2 fruit fly cellular contexts compared by ENCODE assay signal in the genomic region with DNA sequence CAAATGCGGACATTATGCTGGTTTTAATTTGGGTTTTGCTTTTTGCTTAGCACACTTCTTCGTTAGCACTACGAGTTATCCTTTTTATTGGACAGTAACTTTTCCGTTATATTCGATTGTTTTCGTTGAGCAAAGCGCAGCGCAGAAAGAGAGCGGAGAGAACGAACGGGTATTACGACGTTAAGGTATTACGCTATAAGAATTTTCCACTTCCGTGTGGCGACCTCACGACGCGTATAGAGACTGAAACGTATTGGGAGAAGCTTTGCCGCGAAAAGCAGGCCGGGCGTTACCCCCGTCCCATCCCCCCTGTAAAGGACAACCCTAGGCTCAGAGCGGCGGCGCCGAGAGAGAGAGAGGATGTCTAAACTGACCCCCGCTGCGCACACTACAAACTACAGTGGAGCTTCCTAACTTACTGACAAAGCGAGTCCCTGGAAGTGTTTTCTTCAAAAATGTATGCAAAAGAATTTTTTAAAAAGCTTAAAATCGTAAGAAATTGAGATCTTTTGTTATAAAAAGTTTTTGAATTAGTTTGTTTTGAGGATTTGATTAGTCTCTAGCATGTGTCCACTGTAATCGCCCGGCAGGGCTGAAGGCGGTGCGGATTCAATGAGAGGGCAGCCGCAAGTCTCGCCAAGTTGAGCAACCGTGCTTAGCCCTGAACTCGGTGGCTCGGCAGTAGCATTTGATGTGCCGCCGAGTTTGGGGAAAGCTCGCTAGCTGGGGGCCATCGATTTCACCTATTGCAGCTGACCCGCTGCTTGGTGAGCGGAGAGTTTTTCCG.
TF ChIP-seq lines count a peak whose summit lies in the region.

No protein-coding gene starts in this region.

TF ChIP-seq in whole organism, embryonic, 481 proteins besides CTCF, POLR2A, EP300 and RAD21 (continued from another document and continues in another):
- peak; percentile 11 for TF ChIP-seq gfzf (GFP tag; optimal IDR thresholded peaks at IDR 0.05; lab: Kevin White, UChicago)
- peak; percentile 94 for TF ChIP-seq CG6854 (GFP tag; optimal IDR thresholded peaks at IDR 0.05; lab: Kevin White, UChicago)
- peak; percentile 97 for TF ChIP-seq pho (GFP tag; optimal IDR thresholded peaks at IDR 0.05; lab: Kevin White, UChicago)
- TF ChIP-seq CG13123 (GFP tag; optimal IDR thresholded peaks at IDR 0.05; lab: Kevin White, UChicago): peak; percentile 80
- TF ChIP-seq oc (tag; optimal IDR thresholded peaks at IDR 0.05; lab: Kevin White, UChicago): peak; percentile 94
- TF ChIP-seq ato (GFP tag; IDR thresholded peaks at IDR 0.05; lab: Robert Waterston, UW; ENCODE audit: partially characterized antibody): no peak
- peak; percentile 86 for TF ChIP-seq CG1529 (GFP tag; optimal IDR thresholded peaks at IDR 0.05; lab: Kevin White, UChicago)
- TF ChIP-seq CG11456 (GFP tag; IDR thresholded peaks at IDR 0.05; lab: Robert Waterston, UW): peak; percentile 96
- peak; percentile 44 for TF ChIP-seq wek (GFP tag; optimal IDR thresholded peaks at IDR 0.05; lab: Kevin White, UChicago)
- peak; percentile 93 for TF ChIP-seq CG1233 (GFP tag; optimal IDR thresholded peaks at IDR 0.05; lab: Kevin White, UChicago)
- TF ChIP-seq CG12071 (GFP tag; optimal IDR thresholded peaks at IDR 0.05; lab: Kevin White, UChicago): peak; percentile 93
- TF ChIP-seq CG3407 (GFP tag; optimal IDR thresholded peaks at IDR 0.05; lab: Kevin White, UChicago): peak; percentile 86
- TF ChIP-seq Bdp1 (GFP tag; optimal IDR thresholded peaks at IDR 0.05; lab: Kevin White, UChicago): peak; percentile 89
- TF ChIP-seq Bteb2 (GFP tag; optimal IDR thresholded peaks at IDR 0.05; lab: Kevin White, UChicago): peak; percentile 95
- TF ChIP-seq CG9797 (GFP tag; optimal IDR thresholded peaks at IDR 0.05; lab: Kevin White, UChicago): peak; percentile 40
- peak; percentile 94 for TF ChIP-seq ems (GFP tag; optimal IDR thresholded peaks at IDR 0.05; lab: Kevin White, UChicago)
- peak; percentile 89 for TF ChIP-seq CG7987 (GFP tag; optimal IDR thresholded peaks at IDR 0.05; lab: Kevin White, UChicago)
- TF ChIP-seq CG2678 (tag; optimal IDR thresholded peaks at IDR 0.05; lab: Kevin White, UChicago): peak; percentile 97
- TF ChIP-seq CG11093 (GFP tag; IDR thresholded peaks at IDR 0.05; lab: Robert Waterston, UW): peak; percentile 92; the same call in 2 of the 3 replicates
- peak; percentile 92 for TF ChIP-seq slp2 (GFP tag; optimal IDR thresholded peaks at IDR 0.05; lab: Kevin White, UChicago)
- TF ChIP-seq ken (GFP tag; IDR thresholded peaks at IDR 0.05; lab: Robert Waterston, UW): peak; percentile 95
- peak; percentile 91 for TF ChIP-seq Optix (GFP tag; IDR thresholded peaks at IDR 0.05; lab: Robert Waterston, UW)
- peak; percentile 89 for TF ChIP-seq CG12104 (GFP tag; optimal IDR thresholded peaks at IDR 0.05; lab: Kevin White, UChicago)
- TF ChIP-seq aop (GFP tag; IDR thresholded peaks at IDR 0.05; lab: Robert Waterston, UW): peak; percentile 84
- TF ChIP-seq eyg (GFP tag; optimal IDR thresholded peaks at IDR 0.05; lab: Kevin White, UChicago): peak; percentile 93
- TF ChIP-seq CG12942 (GFP tag; optimal IDR thresholded peaks at IDR 0.05; lab: Kevin White, UChicago): peak; percentile 84
- peak; percentile 90 for TF ChIP-seq danr (GFP tag; IDR thresholded peaks at IDR 0.05; lab: Robert Waterston, UW)
- peak; percentile 91 for TF ChIP-seq CG18619 (GFP tag; optimal IDR thresholded peaks at IDR 0.05; lab: Kevin White, UChicago)
- TF ChIP-seq Hr51 (GFP tag; optimal IDR thresholded peaks at IDR 0.05; lab: Kevin White, UChicago): peak; percentile 92 to 93
- TF ChIP-seq ssp (GFP tag; IDR thresholded peaks at IDR 0.05; lab: Robert Waterston, UW): peak; percentile 89
- TF ChIP-seq CG11504 (tag; optimal IDR thresholded peaks at IDR 0.05; lab: Kevin White, UChicago): peak; percentile 93
- TF ChIP-seq esg (GFP tag; conservative IDR thresholded peaks at IDR 0.05; lab: Robert Waterston, UW): peak; percentile 96
- peak; percentile 65; the same call in 1 of the 2 replicates for TF ChIP-seq CG10321 (GFP tag; IDR thresholded peaks at IDR 0.05; lab: Robert Waterston, UW)
- TF ChIP-seq nerfin-2 (GFP tag; IDR thresholded peaks at IDR 0.05; lab: Robert Waterston, UW; ENCODE audit: partially characterized antibody): no peak
- TF ChIP-seq pb (GFP tag; optimal IDR thresholded peaks at IDR 0.05; lab: Kevin White, UChicago): peak; percentile 90
- TF ChIP-seq gce (GFP tag; IDR thresholded peaks at IDR 0.05; lab: Robert Waterston, UW): peak; percentile 95
- peak; percentile 98 for TF ChIP-seq vvl (GFP tag; IDR thresholded peaks at IDR 0.05; lab: Robert Waterston, UW)
- TF ChIP-seq btn (GFP tag; optimal IDR thresholded peaks at IDR 0.05; lab: Kevin White, UChicago): peak; percentile 84
- TF ChIP-seq CG4617 (GFP tag; optimal IDR thresholded peaks at IDR 0.05; lab: Kevin White, UChicago; ENCODE audit: borderline replicate concordance): peak; percentile 78
- no peak for TF ChIP-seq prd (optimal IDR thresholded peaks at IDR 0.05; lab: Kevin White, UChicago)
- TF ChIP-seq prd (GFP tag; IDR thresholded peaks at IDR 0.05; lab: Robert Waterston, UW): peak; percentile 98
- TF ChIP-seq Gsc (GFP tag; IDR thresholded peaks at IDR 0.05; lab: Robert Waterston, UW): peak; percentile 88
- peak; percentile 88 for TF ChIP-seq CG4282 (GFP tag; optimal IDR thresholded peaks at IDR 0.05; lab: Kevin White, UChicago)
- no peak for TF ChIP-seq CG15479 (GFP tag; optimal IDR thresholded peaks at IDR 0.05; lab: Kevin White, UChicago)
- TF ChIP-seq dmrt11E (tag; optimal IDR thresholded peaks at IDR 0.05; lab: Kevin White, UChicago): peak; percentile 82
- TF ChIP-seq D19B (GFP tag; optimal IDR thresholded peaks at IDR 0.05; lab: Kevin White, UChicago): peak; percentile 84
- TF ChIP-seq CG4730 (GFP tag; IDR thresholded peaks at IDR 0.05; lab: Robert Waterston, UW): peak; percentile 94
- peak; percentile 95 for TF ChIP-seq CG11085 (GFP tag; IDR thresholded peaks at IDR 0.05; lab: Robert Waterston, UW)
- peak; percentile 94 for TF ChIP-seq CG4424 (GFP tag; optimal IDR thresholded peaks at IDR 0.05; lab: Kevin White, UChicago)
- peak; percentile 96 for TF ChIP-seq CG12659 (GFP tag; optimal IDR thresholded peaks at IDR 0.05; lab: Kevin White, UChicago)
- peak; percentile 95 for TF ChIP-seq HLH54F (GFP tag; optimal IDR thresholded peaks at IDR 0.05; lab: Kevin White, UChicago)
- TF ChIP-seq pan (optimal IDR thresholded peaks at IDR 0.05; lab: Kevin White, UChicago): no peak
- TF ChIP-seq pan (GFP tag; optimal IDR thresholded peaks at IDR 0.05 in 1 of 2, IDR thresholded peaks at IDR 0.05 in 1 of 2): peak in 1 of 2 experiments; percentile 97
- peak; percentile 94 for TF ChIP-seq chm (GFP tag; IDR thresholded peaks at IDR 0.05; lab: Robert Waterston, UW)
- TF ChIP-seq dm (GFP tag; optimal IDR thresholded peaks at IDR 0.05; lab: Kevin White, UChicago): peak; percentile 84
- TF ChIP-seq ci (GFP tag; IDR thresholded peaks at IDR 0.05; lab: Robert Waterston, UW): peak; percentile 97
- peak; percentile 74 for TF ChIP-seq trem (tag; optimal IDR thresholded peaks at IDR 0.05; lab: Kevin White, UChicago)
- peak; percentile 98 for TF ChIP-seq sob (GFP tag; IDR thresholded peaks at IDR 0.05; lab: Robert Waterston, UW)
- no peak for TF ChIP-seq tll (GFP tag; optimal IDR thresholded peaks at IDR 0.05; lab: Kevin White, UChicago)
- peak; percentile 56 for TF ChIP-seq bigmax (GFP tag; optimal IDR thresholded peaks at IDR 0.05; lab: Kevin White, UChicago)

TF ChIP-seq in whole organism, prepupa, 60 proteins besides CTCF, POLR2A, EP300 and RAD21 (continued from another document):
- TF ChIP-seq CG11762 (GFP tag; optimal IDR thresholded peaks at IDR 0.05; lab: Kevin White, UChicago; ENCODE audit: insufficient read depth) (peak; percentile 83), spab (GFP tag; optimal IDR thresholded peaks at IDR 0.05; lab: Kevin White, UChicago) (peak; percentile 82), CG9139 (GFP tag; optimal IDR thresholded peaks at IDR 0.05; lab: Kevin White, UChicago) (peak; percentile 76), achi (GFP tag; optimal IDR thresholded peaks at IDR 0.05; lab: Kevin White, UChicago) (peak; percentile 91), vri (GFP tag; optimal IDR thresholded peaks at IDR 0.05; lab: Kevin White, UChicago) (peak; percentile 73), Lpt (GFP tag; optimal IDR thresholded peaks at IDR 0.05; lab: Kevin White, UChicago) (peak; percentile 69), CG32006 (GFP tag; optimal IDR thresholded peaks at IDR 0.05; lab: Kevin White, UChicago) (peak; percentile 88), svp (GFP tag; lab: Kevin White, UChicago) (peak; percentile 94), CG15336 (GFP tag; IDR thresholded peaks at IDR 0.05; lab: Robert Waterston, UW) (peak; percentile 88), Ets96B (tag; optimal IDR thresholded peaks at IDR 0.05; lab: Kevin White, UChicago) (peak; percentile 90), CG11294 (GFP tag; IDR thresholded peaks at IDR 0.05; lab: Robert Waterston, UW) (peak; percentile 89), Eip78C (GFP tag; lab: Kevin White, UChicago) (peak; percentile 96), CG31627 (GFP tag; optimal IDR thresholded peaks at IDR 0.05; lab: Kevin White, UChicago) (peak; percentile 90), Gug (GFP tag; IDR thresholded peaks at IDR 0.05; lab: Robert Waterston, UW) (peak; percentile 86)
